Worm (Caenorhabditis elegans) whole organism, L2 larva: Measurements from ENCODE around the gene F11D5.6.

Experiments
- lin-39 ChIP-seq: fragments of 150-350 bp; optimal IDR thresholded peaks from 2 replicates; lab custom pipeline; 2014; ENCODE audit warnings: missing biosample characterization, missing genetic modification reagents, missing genetic modification characterization
- nhr-12 ChIP-seq: fragments of 150-350 bp; optimal IDR thresholded peaks from 2 replicates; lab custom pipeline; 2014; ENCODE audit warnings: missing biosample characterization, missing genetic modification characterization
- nhr-237 ChIP-seq: fragments of 150-350 bp; optimal IDR thresholded peaks from 2 replicates; lab custom pipeline; 2014; ENCODE audit warnings: missing biosample characterization, missing genetic modification characterization
- nhr-77 ChIP-seq: fragments of 150-350 bp; optimal IDR thresholded peaks from 2 replicates; lab custom pipeline; 2014; ENCODE audit warnings: missing biosample characterization, missing genetic modification characterization
- skn-1 ChIP-seq: sonication (generic microtip); optimal IDR thresholded peaks from 2 replicates; lab custom pipeline; 2017; ENCODE audit warnings: missing biosample characterization, missing genetic modification characterization
- ztf-4 ChIP-seq: fragments of 150-350 bp; optimal IDR thresholded peaks from 2 replicates; lab custom pipeline; 2014; ENCODE audit warnings: missing biosample characterization, missing genetic modification characterization

DNA sequence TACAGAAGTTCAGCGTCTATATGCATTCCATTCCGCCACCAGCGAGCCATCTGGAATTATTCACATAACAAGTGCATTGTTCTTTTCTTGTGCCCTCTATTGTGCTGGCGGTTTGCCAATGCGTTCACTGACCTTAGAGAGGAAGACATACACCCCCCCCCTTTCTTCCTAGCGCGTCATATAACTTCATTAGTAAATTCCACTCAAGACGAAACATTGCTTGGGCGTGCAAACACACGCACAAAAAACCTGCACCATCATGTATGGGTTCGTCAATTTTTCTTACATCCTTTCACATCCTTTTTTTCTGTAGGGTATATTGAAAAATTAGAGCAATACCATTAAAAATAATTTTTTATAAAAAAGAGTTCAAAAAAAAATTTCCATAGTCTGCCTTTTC, 25.5 kb upstream of the F11D5.6 start, which contains the start of gene ZK816.1:
- TF ChIP-seq skn-1 (tag; lab: Kevin White, UChicago): no peak
- no peak for TF ChIP-seq nhr-77 (tag; lab: Kevin White, UChicago)
- TF ChIP-seq ztf-4 (tag; lab: Kevin White, UChicago): no peak
- TF ChIP-seq nhr-237 (tag; lab: Kevin White, UChicago): no peak
- TF ChIP-seq nhr-12 (tag; lab: Kevin White, UChicago): no peak
- TF ChIP-seq lin-39: no peak
